Fruit fly (Drosophila melanogaster): Measurements from ENCODE around the gene CG3939.

DNA sequence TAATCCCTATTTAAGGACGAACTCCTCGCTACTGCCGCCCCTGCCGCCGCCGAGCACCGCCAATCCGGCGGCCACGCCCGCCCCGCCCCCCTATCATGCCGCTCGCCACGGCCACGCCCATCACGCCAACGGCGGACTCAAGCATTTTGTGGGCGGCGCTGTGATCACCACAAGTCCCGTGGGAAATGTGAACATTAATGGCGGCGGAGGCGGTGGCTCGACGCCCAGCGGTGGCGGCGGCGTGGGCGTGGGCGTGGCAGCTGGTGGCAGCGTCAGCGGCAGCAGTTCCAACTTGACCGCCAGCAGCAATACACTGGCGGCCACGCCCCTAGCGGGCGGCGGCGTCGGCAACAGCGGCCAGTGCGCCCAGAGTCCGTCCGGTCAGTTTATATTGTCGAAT is 42.8 kb upstream of the CG3939 start:
- TF ChIP-seq Blimp-1 (GFP tag; optimal IDR thresholded peaks at IDR 0.05) (no peak), CG8119 (GFP tag; IDR thresholded peaks at IDR 0.05) (no peak), Lpt (GFP tag; optimal IDR thresholded peaks at IDR 0.05) (no peak), CG6808 (GFP tag; optimal IDR thresholded peaks at IDR 0.05) (no peak), Met (GFP tag; optimal IDR thresholded peaks at IDR 0.05) (no peak), CG3919 (GFP tag; optimal IDR thresholded peaks at IDR 0.05) (no peak), Eip75B (GFP tag; optimal IDR thresholded peaks at IDR 0.05) (no peak), eg (GFP tag; IDR thresholded peaks at IDR 0.05) (no peak), spab (GFP tag; optimal IDR thresholded peaks at IDR 0.05) (no peak)

All from whole organism, prepupa.